Fruit fly (Drosophila melanogaster): ENCODE results near the gene CG5347.

Gene CG5347

DNA sequence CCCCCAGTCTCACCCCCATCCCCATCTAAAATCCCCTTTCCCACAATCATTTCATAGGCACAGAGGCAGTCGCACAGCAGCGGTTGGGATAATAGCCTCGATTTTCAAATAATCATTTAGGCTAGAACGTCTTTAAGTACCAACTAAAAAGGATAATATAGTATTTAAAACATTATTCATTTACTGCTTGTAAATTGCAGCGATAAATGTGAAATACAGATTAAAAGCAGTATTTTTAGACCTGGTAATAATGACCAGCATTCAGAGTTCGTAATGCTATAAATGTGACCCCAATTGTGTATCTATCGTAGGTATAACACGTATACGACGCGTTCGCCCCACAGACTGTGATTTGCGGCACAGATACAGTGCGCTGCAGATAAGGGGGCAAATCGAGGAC lies 49.0 kb upstream of the CG5347 start (continued):
- TF ChIP-seq Max (GFP tag; optimal IDR thresholded peaks at IDR 0.05) (no peak), ro (GFP tag; IDR thresholded peaks at IDR 0.05) (no peak), CG7357 (GFP tag; IDR thresholded peaks at IDR 0.05) (no peak), CG11696 (GFP tag; IDR thresholded peaks at IDR 0.05) (peak; percentile 69; the same call in 1 of the 2 replicates), Hr39 (optimal IDR thresholded peaks at IDR 0.05) (no peak), CG10274 (GFP tag; optimal IDR thresholded peaks at IDR 0.05) (no peak), CoRest (tag; optimal IDR thresholded peaks at IDR 0.05) (peak; percentile 40), gro (GFP tag; optimal IDR thresholded peaks at IDR 0.05) (no peak), E2f1 (GFP tag; IDR thresholded peaks at IDR 0.05) (no peak), bsh (GFP tag; optimal IDR thresholded peaks at IDR 0.05) (peak in 1 of 2 experiments; percentile 54), CG12942 (GFP tag; optimal IDR thresholded peaks at IDR 0.05) (no peak), CG2712 (tag; optimal IDR thresholded peaks at IDR 0.05) (peak; percentile 24), Hmx (GFP tag; optimal IDR thresholded peaks at IDR 0.05) (no peak), repo (GFP tag; optimal IDR thresholded peaks at IDR 0.05) (no peak), psq (GFP tag; optimal IDR thresholded peaks at IDR 0.05) (no peak), CG2129 (GFP tag; IDR thresholded peaks at IDR 0.05; ENCODE audit: partially characterized antibody) (no peak), D19B (GFP tag; optimal IDR thresholded peaks at IDR 0.05) (no peak), CG43689 (GFP tag; IDR thresholded peaks at IDR 0.05) (no peak), cas (GFP tag; IDR thresholded peaks at IDR 0.05) (no peak), Kr (GFP tag; optimal IDR thresholded peaks at IDR 0.05) (no peak), ara (GFP tag; IDR thresholded peaks at IDR 0.05) (no peak), rib (GFP tag; IDR thresholded peaks at IDR 0.05) (no peak), Optix (GFP tag; IDR thresholded peaks at IDR 0.05) (no peak), lola (GFP tag; optimal IDR thresholded peaks at IDR 0.05) (no peak), tin (GFP tag; optimal IDR thresholded peaks at IDR 0.05) (no peak), CG30431 (GFP tag; optimal IDR thresholded peaks at IDR 0.05) (no peak), CG11398 (GFP tag; optimal IDR thresholded peaks at IDR 0.05) (no peak), E2f2 (GFP tag; IDR thresholded peaks at IDR 0.05) (no peak), Awh (GFP tag; IDR thresholded peaks at IDR 0.05) (no peak), Atf-2 (GFP tag; optimal IDR thresholded peaks at IDR 0.05) (no peak), CG1529 (GFP tag; optimal IDR thresholded peaks at IDR 0.05) (no peak), ab (GFP tag; optimal IDR thresholded peaks at IDR 0.05) (no peak), HHEX (GFP tag; optimal IDR thresholded peaks at IDR 0.05) (no peak), CG6683 (GFP tag; optimal IDR thresholded peaks at IDR 0.05) (peak; percentile 17), Nf-YB (GFP tag; optimal IDR thresholded peaks at IDR 0.05) (no peak), ftz-f1 (GFP tag; optimal IDR thresholded peaks at IDR 0.05) (no peak), fd3F (GFP tag; optimal IDR thresholded peaks at IDR 0.05) (no peak), Meics (GFP tag; optimal IDR thresholded peaks at IDR 0.05) (peak; percentile 41), lov (optimal IDR thresholded peaks at IDR 0.05) (no peak), lov (GFP tag; IDR thresholded peaks at IDR 0.05) (no peak), C15 (GFP tag; IDR thresholded peaks at IDR 0.05) (no peak), ken (GFP tag; IDR thresholded peaks at IDR 0.05) (no peak), CG15479 (GFP tag; optimal IDR thresholded peaks at IDR 0.05) (no peak), al (GFP tag; IDR thresholded peaks at IDR 0.05) (no peak), Aef1 (GFP tag; IDR thresholded peaks at IDR 0.05) (no peak), CG15269 (tag; optimal IDR thresholded peaks at IDR 0.05) (peak; percentile 57), tap (tag; optimal IDR thresholded peaks at IDR 0.05) (peak; percentile 44), gt (GFP tag; IDR thresholded peaks at IDR 0.05) (no peak), CG7745 (tag; optimal IDR thresholded peaks at IDR 0.05) (no peak), CG2202 (tag; optimal IDR thresholded peaks at IDR 0.05) (no peak), CG12391 (tag; optimal IDR thresholded peaks at IDR 0.05) (peak; percentile 43), CG3163 (GFP tag; optimal IDR thresholded peaks at IDR 0.05) (no peak), CG3281 (GFP tag; optimal IDR thresholded peaks at IDR 0.05) (peak; percentile 36)
